Worm (Caenorhabditis elegans) whole organism, young adult: ENCODE data around the gene srd-36.

ENCODE experiments used
- B0019.2 ChIP-seq: fragments of 200-800 bp; sonication (Bioruptor generic); conservative IDR thresholded peaks from 2 replicates; pipeline ENCODE4 v1.3.6; 2022; ENCODE audit warnings: missing genetic modification reagents, missing genetic modification characterization, missing compliant biosample characterization
- B0261.1 ChIP-seq: sonication (generic microtip); optimal IDR thresholded peaks from 2 replicates; lab custom pipeline; 2016; ENCODE audit warnings: mild to moderate bottlenecking, missing genetic modification characterization, moderate library complexity, missing compliant biosample characterization
- D2030.7 ChIP-seq: fragments of 200-800 bp; sonication (Bioruptor generic); IDR thresholded peaks from 2 replicates; pipeline ENCODE4 v1.3.6; 2022; ENCODE audit warnings: missing genetic modification reagents, missing genetic modification characterization, missing compliant biosample characterization
- T26A5.8 ChIP-seq: sonication (generic microtip); optimal IDR thresholded peaks from 2 replicates; lab custom pipeline; 2016; ENCODE audit warnings: missing genetic modification characterization, missing compliant biosample characterization
- Y53F4B.3 ChIP-seq: fragments of 200-800 bp; sonication (Bioruptor generic); IDR thresholded peaks from 2 replicates; pipeline ENCODE4 v1.3.6; 2022; ENCODE audit warnings: missing genetic modification reagents, missing genetic modification characterization, missing compliant biosample characterization
- ZK185.1 ChIP-seq: sonication (generic microtip); optimal IDR thresholded peaks from 2 replicates; lab custom pipeline; 2016; ENCODE audit warnings: mild to moderate bottlenecking, missing genetic modification characterization, missing compliant biosample characterization; ENCODE audit not compliant: poor library complexity, severe bottlenecking
- ama-1 ChIP-seq, 3 experiments: fragments of 150-350 bp in 1 of 3; sonication (generic microtip) in 2 of 3; optimal IDR thresholded peaks; 2 replicates each; lab custom pipeline; 2014 to 2018; ENCODE audit warnings: missing biosample characterization in 2 of 3, missing genetic modification characterization in 2 of 3, missing genetic modification reagents in 2 of 3
- atf-7 ChIP-seq: sonication (generic microtip); optimal IDR thresholded peaks from 2 replicates; lab custom pipeline; 2017; ENCODE audit warnings: mild to moderate bottlenecking, missing genetic modification characterization, missing compliant biosample characterization
- attf-5 ChIP-seq: fragments of 200-800 bp; sonication (Bioruptor generic); optimal IDR thresholded peaks from 2 replicates; lab custom pipeline; 2018; ENCODE audit warnings: mild to moderate bottlenecking, missing genetic modification characterization, missing compliant biosample characterization
- attf-6 ChIP-seq: fragments of 200-800 bp; sonication (Bioruptor generic); IDR thresholded peaks from 2 replicates; pipeline ENCODE4 v1.3.6; 2022; ENCODE audit warnings: missing genetic modification reagents, missing genetic modification characterization, missing compliant biosample characterization
- bed-1 ChIP-seq: fragments of 200-800 bp; sonication (Bioruptor generic); IDR thresholded peaks from 2 replicates; pipeline ENCODE4 v1.3.6; 2022; ENCODE audit warnings: missing genetic modification reagents, missing genetic modification characterization, missing compliant biosample characterization
- cebp-1 ChIP-seq, 2 experiments: fragments of 200-800 bp in 1 of 2; sonication (Bioruptor generic) in 1 of 2; sonication (generic microtip) in 1 of 2; IDR thresholded peaks in 1 of 2; optimal IDR thresholded peaks in 1 of 2; 2 replicates each; pipeline versions ENCODE4 v1.3.6 to Lab custom; 2017 to 2022; ENCODE audit warnings: missing compliant biosample characterization in 2 of 2, missing genetic modification characterization in 2 of 2, mild to moderate bottlenecking in 1 of 2, missing genetic modification reagents in 1 of 2, moderate library complexity in 1 of 2
- dox-1 ChIP-seq: fragments of 200-800 bp; sonication (Bioruptor generic); IDR thresholded peaks from 2 replicates; pipeline ENCODE4 v1.3.6; 2022; ENCODE audit warnings: missing genetic modification reagents, missing genetic modification characterization, missing compliant biosample characterization
- dpl-1 ChIP-seq: fragments of 150-350 bp; optimal IDR thresholded peaks from 2 replicates; lab custom pipeline; 2014; ENCODE audit warnings: missing biosample characterization, missing genetic modification reagents, missing genetic modification characterization
- efl-1 ChIP-seq: fragments of 150-350 bp; optimal IDR thresholded peaks from 2 replicates; lab custom pipeline; 2014; ENCODE audit warnings: missing biosample characterization, missing genetic modification reagents, missing genetic modification characterization
- egl-44 ChIP-seq: fragments of 200-800 bp; sonication (Bioruptor generic); IDR thresholded peaks from 2 replicates; pipeline ENCODE4 v1.3.6; 2022; ENCODE audit warnings: missing genetic modification reagents, missing genetic modification characterization, missing compliant biosample characterization
- ets-4 ChIP-seq: fragments of 200-800 bp; sonication (Bioruptor generic); optimal IDR thresholded peaks from 2 replicates; lab custom pipeline; 2018; ENCODE audit warnings: mild to moderate bottlenecking, missing genetic modification characterization, missing compliant biosample characterization
- hmg-1.2 ChIP-seq: fragments of 200-800 bp; sonication (Bioruptor generic); IDR thresholded peaks from 2 replicates; pipeline ENCODE4 v1.3.6; 2022; ENCODE audit warnings: missing genetic modification reagents, missing genetic modification characterization, missing compliant biosample characterization
- let-607 ChIP-seq, 2 experiments: fragments of 200-800 bp in 1 of 2; sonication (Bioruptor generic) in 1 of 2; sonication (generic microtip) in 1 of 2; optimal IDR thresholded peaks; 2 replicates each; lab custom pipeline; 2016 to 2018; ENCODE audit warnings: mild to moderate bottlenecking in 2 of 2, missing compliant biosample characterization in 2 of 2, missing genetic modification characterization in 2 of 2, moderate library complexity in 2 of 2, missing genotype in 1 of 2
- lir-1 ChIP-seq: fragments of 200-800 bp; sonication (Bioruptor generic); conservative IDR thresholded peaks from 2 replicates; pipeline ENCODE4 v1.3.6; 2022; ENCODE audit warnings: missing genetic modification reagents, missing genetic modification characterization, missing compliant biosample characterization
- lsl-1 ChIP-seq: fragments of 200-800 bp; sonication (Bioruptor generic); optimal IDR thresholded peaks from 2 replicates; lab custom pipeline; 2018; ENCODE audit warnings: mild to moderate bottlenecking, missing genetic modification characterization, moderate library complexity, missing compliant biosample characterization
- madf-10 ChIP-seq: sonication (generic microtip); optimal IDR thresholded peaks from 2 replicates; lab custom pipeline; 2016; ENCODE audit warnings: mild to moderate bottlenecking, missing genetic modification characterization, missing compliant biosample characterization
- mcd-1 ChIP-seq: fragments of 200-800 bp; sonication (Bioruptor generic); IDR thresholded peaks from 2 replicates; pipeline ENCODE4 v1.3.6; 2022; ENCODE audit warnings: missing genetic modification reagents, missing genetic modification characterization, missing compliant biosample characterization
- mxl-1 ChIP-seq: sonication (generic microtip); optimal IDR thresholded peaks from 2 replicates; lab custom pipeline; 2016; ENCODE audit warnings: missing genetic modification characterization, missing compliant biosample characterization
- nfyb-1 ChIP-seq: fragments of 200-800 bp; sonication (Bioruptor generic); IDR thresholded peaks from 2 replicates; pipeline ENCODE4 v1.3.6; 2022; ENCODE audit warnings: missing genetic modification reagents, missing genetic modification characterization, missing compliant biosample characterization
- nhr-80 ChIP-seq: sonication (generic microtip); optimal IDR thresholded peaks from 2 replicates; lab custom pipeline; 2016; ENCODE audit warnings: missing genetic modification characterization, missing compliant biosample characterization
- nhr-90 ChIP-seq: sonication (generic microtip); optimal IDR thresholded peaks from 2 replicates; lab custom pipeline; 2016; ENCODE audit warnings: missing genotype, mild to moderate bottlenecking, missing genetic modification characterization, missing compliant biosample characterization
- pbrm-1 ChIP-seq: fragments of 200-800 bp; sonication (Bioruptor generic); IDR thresholded peaks from 2 replicates; pipeline ENCODE4 v1.3.6; 2022; ENCODE audit warnings: missing genetic modification reagents, missing genetic modification characterization, missing compliant biosample characterization
- pha-4 ChIP-seq: fragments of 150-350 bp; sonication (generic microtip); optimal IDR thresholded peaks from 2 replicates; lab custom pipeline; 2014; ENCODE audit warnings: missing biosample characterization, missing genetic modification reagents, missing genetic modification characterization
- rpc-1 ChIP-seq, 2 experiments: fragments of 150-350 bp in 1 of 2; sonication (generic microtip) in 1 of 2; optimal IDR thresholded peaks; 2 replicates each; lab custom pipeline; 2014 to 2018; ENCODE audit warnings: missing biosample characterization in 1 of 2, missing genetic modification characterization in 1 of 2, missing genetic modification reagents in 1 of 2, missing genotype in 1 of 2
- snpc-3.4 ChIP-seq: sonication (generic microtip); optimal IDR thresholded peaks from 2 replicates; lab custom pipeline; 2017; ENCODE audit warnings: missing genetic modification characterization, mild to moderate bottlenecking, missing compliant biosample characterization, antibody characterized with exemption, moderate library complexity, missing genotype, missing genetic modification reagents
- snpc-4 ChIP-seq, 5 experiments: fragments of 150-350 bp in 1 of 5; sonication (generic microtip) in 4 of 5; optimal IDR thresholded peaks; 2 replicates each; lab custom pipeline; 2014 to 2018; ENCODE audit warnings: missing genetic modification characterization in 5 of 5, missing biosample characterization in 3 of 5, antibody characterized with exemption in 2 of 5, mild to moderate bottlenecking in 2 of 5, missing compliant biosample characterization in 2 of 5, missing genotype in 2 of 5, moderate library complexity in 2 of 5, missing genetic modification reagents in 1 of 5
- sptf-2 ChIP-seq: fragments of 200-800 bp; sonication (Bioruptor generic); optimal IDR thresholded peaks from 2 replicates; lab custom pipeline; 2018; ENCODE audit warnings: mild to moderate bottlenecking, missing genetic modification characterization, missing compliant biosample characterization
- tbp1 ChIP-seq: fragments of 200-800 bp; sonication (Bioruptor generic); optimal IDR thresholded peaks from 2 replicates; lab custom pipeline; 2018; ENCODE audit warnings: mild to moderate bottlenecking, missing genetic modification characterization, missing compliant biosample characterization
- tbx-9 ChIP-seq: sonication (generic microtip); optimal IDR thresholded peaks from 2 replicates; lab custom pipeline; 2016; ENCODE audit warnings: borderline replicate concordance, missing genetic modification characterization, inconsistent platforms, missing compliant biosample characterization
- unc-130 ChIP-seq: sonication (generic microtip); optimal IDR thresholded peaks from 2 replicates; lab custom pipeline; 2016; ENCODE audit warnings: missing genetic modification reagents, missing genetic modification characterization, missing compliant biosample characterization
- zfh-2 ChIP-seq: fragments of 200-800 bp; sonication (Bioruptor generic); conservative IDR thresholded peaks from 2 replicates; pipeline ENCODE4 v1.3.6; 2022; ENCODE audit warnings: missing genetic modification reagents, missing genetic modification characterization, missing compliant biosample characterization
- ztf-22 ChIP-seq: fragments of 200-800 bp; sonication (Bioruptor generic); optimal IDR thresholded peaks from 2 replicates; lab custom pipeline; 2018; ENCODE audit warnings: mild to moderate bottlenecking, missing genetic modification characterization, moderate library complexity, missing compliant biosample characterization
- ztf-28 ChIP-seq: fragments of 200-800 bp; sonication (Bioruptor generic); IDR thresholded peaks from 2 replicates; pipeline ENCODE4 v1.3.6; 2022; ENCODE audit warnings: missing genetic modification reagents, missing genetic modification characterization, missing compliant biosample characterization
- ztf-3 ChIP-seq: fragments of 200-800 bp; sonication (Bioruptor generic); optimal IDR thresholded peaks from 2 replicates; lab custom pipeline; 2018; ENCODE audit warnings: mild to moderate bottlenecking, missing genetic modification characterization, missing compliant biosample characterization

Gene srd-36

ce11 chrX:13311641-13312423 lies 17.3 kb upstream of the srd-36 start, which contains the start of gene F46G10.1:
Gene F46G10.1 (minus strand): TSS chrX:13311755.
- no peak for TF ChIP-seq ztf-3
- TF ChIP-seq lsl-1 = no peak
- TF ChIP-seq ZK185.1 (tag; lab: Kevin White, UChicago) = no peak
- TF ChIP-seq nhr-80 (tag; lab: Kevin White, UChicago) = peak; percentile 56
- TF ChIP-seq unc-130 (GFP tag; lab: Kevin White, UChicago) = no peak
- TF ChIP-seq madf-10 = no peak
- TF ChIP-seq T26A5.8 (tag; lab: Kevin White, UChicago) = no peak
- peak; percentile 57 for TF ChIP-seq nfyb-1 (GFP tag; lab: Robert Waterston, UW)
- no peak for TF ChIP-seq pha-4 (tag; lab: Kevin White, UChicago)
- no peak for TF ChIP-seq Y53F4B.3 (GFP tag; lab: Robert Waterston, UW)

- TF ChIP-seq dpl-1 (no peak), cebp-1 (GFP tag; IDR thresholded peaks at IDR 0.05; lab: Robert Waterston, UW) (peak; percentile 41; the same call in 1 of the 2 replicates), cebp-1 (tag; optimal IDR thresholded peaks at IDR 0.05; lab: Kevin White, UChicago) (peak; percentile 51), let-607 (tag; optimal IDR thresholded peaks at IDR 0.05; lab: Kevin White, UChicago) (peak in 1 of 2 experiments; percentile 35), ets-4 (peak; percentile 56), ZK185.1 (tag; lab: Kevin White, UChicago) (peak; percentile 39), ztf-28 (GFP tag; lab: Robert Waterston, UW) (no peak), attf-5 (peak; percentile 2), tbp1 (GFP tag; lab: Kevin White, UChicago) (peak; percentile 32), bed-1 (GFP tag; lab: Robert Waterston, UW) (no peak), ztf-22 (peak; percentile 14), attf-6 (no peak), atf-7 (peak; percentile 12), dox-1 (GFP tag; lab: Robert Waterston, UW) (peak; percentile 69; the same call in 1 of the 2 replicates), nhr-80 (tag; lab: Kevin White, UChicago) (peak; percentile 94), ama-1 (optimal IDR thresholded peaks at IDR 0.05; lab: Kevin White, UChicago) (no peak), ama-1 (GFP tag; optimal IDR thresholded peaks at IDR 0.05; lab: Kevin White, UChicago) (no peak)
- TF ChIP-seq, all 124 proteins: peak for 10
Measured at ce11 chrX:13310763-13311162, 16.2 kb upstream of the srd-36 start.

- TF ChIP-seq attf-5 = no peak
- TF ChIP-seq mcd-1 = no peak
- TF ChIP-seq T26A5.8 (tag; lab: Kevin White, UChicago) = no peak
- no peak for TF ChIP-seq snpc-3.4 (tag; lab: Kevin White, UChicago)
Measured at ce11 chrX:13308745-13309144, 14.2 kb upstream of the srd-36 start, which contains the start of gene srxa-8. Gene srxa-8 (minus strand): TSS chrX:13308845.

- TF ChIP-seq hmg-1.2 (GFP tag; lab: Robert Waterston, UW) (peak; percentile 39; the same call in 1 of the 2 replicates), efl-1 (GFP tag; lab: Kevin White, UChicago) (no peak), pbrm-1 (0 out of 2 replicates have a peak, but pooled peaks have one; percentile 21), zfh-2 (no peak), mxl-1 (tag; lab: Kevin White, UChicago) (peak; percentile 15), snpc-4 (GFP tag; optimal IDR thresholded peaks at IDR 0.05; lab: Kevin White, UChicago) (peak; percentile 47), snpc-4 (tag; optimal IDR thresholded peaks at IDR 0.05; lab: Kevin White, UChicago) (peak in 2 of 4 experiments; percentile 10 to 60), tbx-9 (tag; lab: Kevin White, UChicago) (no peak), sptf-2 (GFP tag; lab: Kevin White, UChicago) (no peak), B0261.1 (tag; lab: Kevin White, UChicago) (peak; percentile 67), ZK185.1 (tag; lab: Kevin White, UChicago) (peak; percentile 15), B0019.2 (GFP tag; lab: Robert Waterston, UW) (no peak), D2030.7 (peak; percentile 51), dox-1 (GFP tag; lab: Robert Waterston, UW) (no peak), rpc-1 (optimal IDR thresholded peaks at IDR 0.05; lab: Kevin White, UChicago) (peak; percentile 68), rpc-1 (tag; optimal IDR thresholded peaks at IDR 0.05; lab: Kevin White, UChicago) (peak; percentile 79), tbp1 (GFP tag; lab: Kevin White, UChicago) (peak; percentile 86), egl-44 (GFP tag; lab: Robert Waterston, UW) (no peak), lir-1 (GFP tag; lab: Robert Waterston, UW) (no peak), nhr-90 (tag; lab: Kevin White, UChicago) (peak; percentile 30)
Measured at ce11 chrX:13307852-13308251, 13.3 kb upstream of the srd-36 start.
